Fruit fly (Drosophila melanogaster): ENCODE measurements around the gene CtsL4.
A peak's percentile ranks its signal among the peaks of the same experiment; 100 is the strongest.

CtsL4 gene

dm6 chr2L:10334854-10335277, 21.5 kb downstream of the CtsL4 start (continued):
- TF ChIP-seq lz (GFP tag; optimal IDR thresholded peaks at IDR 0.05) (no peak), CG11762 (GFP tag; optimal IDR thresholded peaks at IDR 0.05; ENCODE audit: insufficient read depth) (no peak), Blimp-1 (GFP tag; optimal IDR thresholded peaks at IDR 0.05) (no peak), Ets96B (tag; optimal IDR thresholded peaks at IDR 0.05) (peak; percentile 9), Hr38 (GFP tag; optimal IDR thresholded peaks at IDR 0.05) (no peak), fkh (GFP tag; optimal IDR thresholded peaks at IDR 0.05) (peak; percentile 98), CG11294 (GFP tag; IDR thresholded peaks at IDR 0.05) (no peak), CG6163 (GFP tag; IDR thresholded peaks at IDR 0.05) (no peak), Eip93F (GFP tag; optimal IDR thresholded peaks at IDR 0.05) (peak; percentile 23), Smox (GFP tag; optimal IDR thresholded peaks at IDR 0.05) (no peak), dac (GFP tag; optimal IDR thresholded peaks at IDR 0.05) (no peak), CG31627 (GFP tag; optimal IDR thresholded peaks at IDR 0.05) (no peak), CG8119 (GFP tag; IDR thresholded peaks at IDR 0.05) (peak; percentile 58; the same call in 2 of the 3 replicates), Lpt (GFP tag; optimal IDR thresholded peaks at IDR 0.05) (peak; percentile 2), Eip78C (GFP tag) (peak; percentile 85), CG16779 (tag; optimal IDR thresholded peaks at IDR 0.05) (no peak), CG8319 (GFP tag; optimal IDR thresholded peaks at IDR 0.05) (no peak)

dm6 chr2L:10334213-10334612, 22.2 kb downstream of the CtsL4 start:
- no peak for TF ChIP-seq CG11762 (GFP tag; optimal IDR thresholded peaks at IDR 0.05; ENCODE audit: insufficient read depth)
- peak; percentile 60 for TF ChIP-seq svp (GFP tag)

dm6 chr2L:10333091-10333991, 23.1 kb downstream of the CtsL4 start, which contains the start of gene GATAd:
Gene GATAd, plus strand, starts transcription at chr2L:10333734.
- TF ChIP-seq topi (GFP tag; optimal IDR thresholded peaks at IDR 0.05) (no peak), CG10631 (GFP tag; optimal IDR thresholded peaks at IDR 0.05) (no peak), svp (GFP tag) (no peak), Eip93F (GFP tag; optimal IDR thresholded peaks at IDR 0.05) (no peak), CG8632 (GFP tag; optimal IDR thresholded peaks at IDR 0.05) (no peak), Sox14 (GFP tag; optimal IDR thresholded peaks at IDR 0.05) (peak; percentile 20), Sox15 (GFP tag; optimal IDR thresholded peaks at IDR 0.05) (no peak), cyc (GFP tag; optimal IDR thresholded peaks at IDR 0.05) (no peak), CG11294 (GFP tag; IDR thresholded peaks at IDR 0.05) (no peak), CG6854 (GFP tag; optimal IDR thresholded peaks at IDR 0.05) (no peak), CG10669 (GFP tag; optimal IDR thresholded peaks at IDR 0.05) (no peak), Hr4 (GFP tag; optimal IDR thresholded peaks at IDR 0.05) (no peak), CG8119 (GFP tag; IDR thresholded peaks at IDR 0.05) (no peak), CG6276 (GFP tag; optimal IDR thresholded peaks at IDR 0.05) (no peak), fkh (GFP tag; optimal IDR thresholded peaks at IDR 0.05) (no peak), CG4318 (GFP tag; optimal IDR thresholded peaks at IDR 0.05) (no peak), OdsH (GFP tag; optimal IDR thresholded peaks at IDR 0.05) (no peak), CG3032 (tag; optimal IDR thresholded peaks at IDR 0.05) (peak; percentile 1), CG6808 (GFP tag; optimal IDR thresholded peaks at IDR 0.05) (no peak), dsx (GFP tag; optimal IDR thresholded peaks at IDR 0.05; ENCODE audit: poor library complexity, severe bottlenecking) (peak; percentile 28), Eip78C (GFP tag) (peak; percentile 41), pdm3 (GFP tag; optimal IDR thresholded peaks at IDR 0.05) (no peak), lz (GFP tag; optimal IDR thresholded peaks at IDR 0.05) (no peak), CG3919 (GFP tag; optimal IDR thresholded peaks at IDR 0.05) (no peak), CG1621 (tag; optimal IDR thresholded peaks at IDR 0.05) (no peak), CG11902 (GFP tag; optimal IDR thresholded peaks at IDR 0.05) (no peak), dac (GFP tag; optimal IDR thresholded peaks at IDR 0.05) (no peak), esn (GFP tag; optimal IDR thresholded peaks at IDR 0.05) (peak; percentile 21), Ets96B (tag; optimal IDR thresholded peaks at IDR 0.05) (no peak), Sox102F (GFP tag; optimal IDR thresholded peaks at IDR 0.05) (no peak), CG9139 (GFP tag; optimal IDR thresholded peaks at IDR 0.05) (no peak), vri (GFP tag; optimal IDR thresholded peaks at IDR 0.05) (peak; percentile 16), fd85E (GFP tag; optimal IDR thresholded peaks at IDR 0.05) (no peak), net (GFP tag; optimal IDR thresholded peaks at IDR 0.05) (no peak)

All from whole organism, prepupa.